Worm (Caenorhabditis elegans) whole organism, late embryonic: ENCODE data around the gene F37A4.5.

ENCODE experiments used
- C08G9.2 ChIP-seq: sonication (generic microtip); optimal IDR thresholded peaks from 2 replicates; lab custom pipeline; 2016; ENCODE audit warnings: mild to moderate bottlenecking, missing genetic modification characterization, moderate library complexity, missing compliant biosample characterization
- F13H6.1 ChIP-seq: sonication (generic microtip); optimal IDR thresholded peaks from 2 replicates; lab custom pipeline; 2016; ENCODE audit warnings: missing genetic modification characterization, missing compliant biosample characterization
- K09A11.1 ChIP-seq: sonication (generic microtip); optimal IDR thresholded peaks from 2 replicates; lab custom pipeline; 2017; ENCODE audit warnings: antibody characterized with exemption, mild to moderate bottlenecking, missing genetic modification characterization, missing compliant biosample characterization; ENCODE audit not compliant: insufficient read depth
- ceh-14 ChIP-seq: sonication (generic microtip); optimal IDR thresholded peaks from 2 replicates; lab custom pipeline; 2016; ENCODE audit warnings: missing genotype, missing genetic modification characterization, missing compliant biosample characterization
- ceh-30 ChIP-seq: fragments of 150-350 bp; optimal IDR thresholded peaks from 2 replicates; lab custom pipeline; 2014; ENCODE audit warnings: missing biosample characterization, missing genetic modification characterization
- ceh-45 ChIP-seq: fragments of 200-800 bp; sonication (Bioruptor generic); IDR thresholded peaks from 2 replicates; pipeline ENCODE4 v1.3.6; 2022; ENCODE audit warnings: missing genetic modification reagents, missing genetic modification characterization, missing compliant biosample characterization
- dve-1 ChIP-seq: sonication (generic microtip); optimal IDR thresholded peaks from 2 replicates; lab custom pipeline; 2017; ENCODE audit warnings: antibody characterized with exemption, mild to moderate bottlenecking, missing genetic modification characterization, missing compliant biosample characterization
- elt-4 ChIP-seq: sonication (generic microtip); optimal IDR thresholded peaks from 2 replicates; lab custom pipeline; 2016; ENCODE audit warnings: missing genetic modification characterization, missing compliant biosample characterization
- ets-4 ChIP-seq: sonication (generic microtip); optimal IDR thresholded peaks from 2 replicates; lab custom pipeline; 2016; ENCODE audit warnings: missing genetic modification characterization, missing compliant biosample characterization
- eyg-1 ChIP-seq: sonication (generic microtip); optimal IDR thresholded peaks from 2 replicates; lab custom pipeline; 2016; ENCODE audit warnings: missing genotype, missing genetic modification characterization, missing compliant biosample characterization
- fax-1 ChIP-seq: sonication (generic microtip); optimal IDR thresholded peaks from 2 replicates; lab custom pipeline; 2016; ENCODE audit warnings: missing genotype, missing genetic modification characterization, missing compliant biosample characterization
- hlh-15 ChIP-seq: sonication (generic microtip); optimal IDR thresholded peaks from 2 replicates; lab custom pipeline; 2016; ENCODE audit warnings: missing genetic modification characterization, missing compliant biosample characterization
- hlh-30 ChIP-seq: sonication (generic microtip); optimal IDR thresholded peaks from 2 replicates; lab custom pipeline; 2017; ENCODE audit warnings: antibody characterized with exemption, missing genetic modification characterization, missing compliant biosample characterization; ENCODE audit not compliant: insufficient read depth
- hlh-8 ChIP-seq: sonication (generic microtip); optimal IDR thresholded peaks from 2 replicates; lab custom pipeline; 2016; ENCODE audit warnings: missing genotype, missing genetic modification characterization, missing compliant biosample characterization
- lim-6 ChIP-seq: sonication (generic microtip); optimal IDR thresholded peaks from 2 replicates; lab custom pipeline; 2016; ENCODE audit warnings: missing genetic modification characterization, missing compliant biosample characterization
- lin-11 ChIP-seq: fragments of 200-800 bp; sonication (Bioruptor generic); optimal IDR thresholded peaks from 2 replicates; lab custom pipeline; 2018; ENCODE audit warnings: mild to moderate bottlenecking, missing genetic modification characterization, missing compliant biosample characterization
- nhr-232 ChIP-seq: sonication (generic microtip); optimal IDR thresholded peaks from 2 replicates; lab custom pipeline; 2016; ENCODE audit warnings: missing genetic modification characterization, missing compliant biosample characterization
- npax-4 ChIP-seq: sonication (generic microtip); optimal IDR thresholded peaks from 2 replicates; lab custom pipeline; 2016; ENCODE audit warnings: missing genetic modification characterization, missing compliant biosample characterization
- pat-9 ChIP-seq: fragments of 200-800 bp; sonication (Bioruptor generic); optimal IDR thresholded peaks from 2 replicates; lab custom pipeline; 2018; ENCODE audit warnings: mild to moderate bottlenecking, missing genetic modification characterization, moderate library complexity, missing compliant biosample characterization
- ref-2 ChIP-seq: sonication (generic microtip); optimal IDR thresholded peaks from 2 replicates; lab custom pipeline; 2016; ENCODE audit warnings: missing genetic modification characterization, missing compliant biosample characterization
- rnt-1 ChIP-seq: sonication (generic microtip); optimal IDR thresholded peaks from 2 replicates; lab custom pipeline; 2016; ENCODE audit warnings: missing genetic modification characterization, missing compliant biosample characterization
- sox-4 ChIP-seq: sonication (generic microtip); optimal IDR thresholded peaks from 2 replicates; lab custom pipeline; 2017; ENCODE audit warnings: mild to moderate bottlenecking, missing genetic modification characterization, inconsistent platforms, missing compliant biosample characterization
- tbx-2 ChIP-seq: sonication (generic microtip); optimal IDR thresholded peaks from 2 replicates; lab custom pipeline; 2016; ENCODE audit warnings: missing genetic modification characterization, missing compliant biosample characterization
- unc-3 ChIP-seq, 2 experiments: fragments of 200-800 bp in 1 of 2; sonication (Bioruptor generic) in 1 of 2; sonication (generic microtip) in 1 of 2; conservative IDR thresholded peaks in 1 of 2; optimal IDR thresholded peaks in 1 of 2; 2 replicates each; pipeline versions ENCODE4 v1.3.6 to Lab custom; 2016 to 2022; ENCODE audit warnings: missing compliant biosample characterization in 2 of 2, missing genetic modification characterization in 2 of 2, missing genetic modification reagents in 1 of 2
- unc-42 ChIP-seq: sonication (generic microtip); optimal IDR thresholded peaks from 2 replicates; lab custom pipeline; 2016; ENCODE audit warnings: missing genotype, missing genetic modification characterization, missing compliant biosample characterization
- unc-55 ChIP-seq: sonication (generic microtip); optimal IDR thresholded peaks from 2 replicates; lab custom pipeline; 2017; ENCODE audit warnings: missing biosample characterization, missing genetic modification reagents, missing genetic modification characterization

F37A4.5 gene

ce11 chrIII:6711590-6711989 is at the start of gene F37A4.5:
TSS of gene F37A4.5 (plus strand) at chrIII:6711890.
- TF ChIP-seq fax-1 (tag; lab: Kevin White, UChicago) (no peak), lim-6 (tag; lab: Kevin White, UChicago) (no peak), ceh-45 (no peak), eyg-1 (no peak)

DNA sequence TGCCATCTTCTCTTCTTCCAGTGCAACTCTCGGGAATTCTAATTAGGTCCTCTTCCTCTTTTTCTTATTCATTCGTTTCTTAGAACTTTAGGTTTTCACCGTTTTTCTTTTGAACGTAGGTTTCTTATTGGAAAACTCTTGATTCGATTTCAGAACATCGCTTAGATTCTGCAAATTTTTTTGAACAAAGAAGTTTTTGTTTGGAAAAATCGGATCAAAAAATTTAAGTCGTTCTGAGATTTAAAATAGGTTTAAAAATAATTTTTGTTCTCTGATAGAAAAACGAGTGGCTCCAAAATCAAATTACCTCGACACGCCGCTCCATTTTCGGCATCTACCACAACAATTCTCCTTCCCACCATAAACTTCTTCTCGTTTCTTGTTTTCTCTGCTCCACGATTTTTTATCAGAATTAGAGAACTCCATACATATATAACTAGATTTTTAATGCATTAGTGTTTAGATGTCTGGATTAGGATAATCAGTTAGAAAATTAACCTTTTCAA is 40.9 kb upstream of the F37A4.5 start:
- no peak for TF ChIP-seq sox-4
- TF ChIP-seq unc-42 (tag; lab: Kevin White, UChicago): peak; percentile 62
- TF ChIP-seq ref-2 (tag; lab: Kevin White, UChicago): no peak
- no peak for TF ChIP-seq hlh-15 (tag; lab: Kevin White, UChicago)

DNA sequence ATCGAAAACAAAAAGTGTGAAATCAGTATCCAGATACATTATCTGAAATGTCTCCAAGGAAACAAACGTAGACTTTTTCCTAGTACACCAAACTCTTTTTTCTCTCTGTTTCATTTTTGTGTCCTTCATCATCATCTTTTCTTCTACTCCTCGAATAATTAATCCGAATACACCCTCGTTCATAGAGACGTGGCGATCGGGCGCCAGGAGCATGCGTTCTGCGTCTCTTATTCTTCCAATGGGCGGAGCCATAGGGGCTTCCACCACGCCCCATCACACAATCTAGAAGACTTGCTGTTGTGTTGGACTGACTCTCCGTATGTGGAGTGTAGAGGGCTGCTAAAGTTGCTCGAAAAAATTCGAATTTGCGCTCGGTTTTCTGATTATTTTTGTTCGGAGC is 36.2 kb upstream of the F37A4.5 start, which contains the start of gene rbf-1:
rbf-1 (plus strand) TSS at position 301 of the 400 bp plus-strand sequence.
- TF ChIP-seq unc-3 (GFP tag; conservative IDR thresholded peaks at IDR 0.05; lab: Robert Waterston, UW) (no peak), unc-3 (tag; optimal IDR thresholded peaks at IDR 0.05; lab: Kevin White, UChicago) (no peak), nhr-232 (tag; lab: Kevin White, UChicago) (no peak), hlh-30 (tag; lab: Kevin White, UChicago) (no peak), fax-1 (tag; lab: Kevin White, UChicago) (no peak), ets-4 (tag; lab: Kevin White, UChicago) (no peak), ceh-30 (tag; lab: Kevin White, UChicago) (no peak), tbx-2 (no peak), lin-11 (tag; lab: Kevin White, UChicago) (no peak), C08G9.2 (tag; lab: Kevin White, UChicago) (no peak), ceh-14 (tag; lab: Kevin White, UChicago) (no peak), unc-55 (no peak), dve-1 (tag; lab: Kevin White, UChicago) (no peak)

DNA sequence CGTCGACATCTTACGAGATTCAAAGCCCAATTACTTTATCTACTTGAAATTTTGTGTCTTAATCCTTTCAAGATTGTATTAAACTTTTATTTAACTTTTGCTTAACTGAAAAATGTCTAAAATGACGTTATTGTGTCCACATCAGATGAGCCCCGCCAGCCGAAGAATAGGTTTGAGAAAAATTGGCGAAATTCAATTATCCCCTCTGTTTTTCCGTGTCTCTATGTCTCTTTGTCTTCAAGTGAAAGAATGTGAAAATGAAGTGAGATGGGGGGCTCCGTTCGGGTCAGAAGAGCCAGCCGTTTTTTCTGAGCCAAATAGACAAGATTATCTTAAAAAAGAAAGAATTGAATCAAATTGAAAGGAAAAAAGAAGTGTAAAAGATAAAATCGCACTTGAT is 34.4 kb upstream of the F37A4.5 start:
- TF ChIP-seq unc-42 (tag; lab: Kevin White, UChicago) (peak; percentile 71), K09A11.1 (no peak), npax-4 (no peak)

ce11 chrIII:6679323-6679722 is 32.4 kb upstream of the F37A4.5 start:
- TF ChIP-seq ref-2 (tag; lab: Kevin White, UChicago): no peak
- TF ChIP-seq, all 69 proteins: peak for 0

DNA sequence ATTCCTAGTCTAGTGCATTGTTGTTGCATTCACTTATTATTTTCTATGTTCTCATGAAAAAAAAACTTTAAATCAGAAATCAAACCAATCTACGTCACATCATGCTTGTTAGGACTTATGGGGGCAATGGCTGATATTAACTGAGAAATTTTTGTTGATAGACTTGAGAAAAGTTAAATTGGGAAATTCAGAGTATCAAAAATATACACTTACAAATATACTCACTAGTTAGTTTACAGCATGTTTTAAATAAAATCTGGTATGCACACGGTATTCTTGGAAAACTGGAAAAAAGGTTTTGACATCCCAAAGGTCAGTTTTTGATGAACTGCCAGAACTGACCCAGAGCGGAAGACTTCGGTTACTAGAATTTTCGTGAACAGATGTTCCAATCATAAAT is 30.7 kb upstream of the F37A4.5 start:
- TF ChIP-seq ceh-14 (tag; lab: Kevin White, UChicago): no peak
- TF ChIP-seq elt-4 (tag; lab: Kevin White, UChicago): no peak
- TF ChIP-seq, all 69 proteins: peak for 0

DNA sequence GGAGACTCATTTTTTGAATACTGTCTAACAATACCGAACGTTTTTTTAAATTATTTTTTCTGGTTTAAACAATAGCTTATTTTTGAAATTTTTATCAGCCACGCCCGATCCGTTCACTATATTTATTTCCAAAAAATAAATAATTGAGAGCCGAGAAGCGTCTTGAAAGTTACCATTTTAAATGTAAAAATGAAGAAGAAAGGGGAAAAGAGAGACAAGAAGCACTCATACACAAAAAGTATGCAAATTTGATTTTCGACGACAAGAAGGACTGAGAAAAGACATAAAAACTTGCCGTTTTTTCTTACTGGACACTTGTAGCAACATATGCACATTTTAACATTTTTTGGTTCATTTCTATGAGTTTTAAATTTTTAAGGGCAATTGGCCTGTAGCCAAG is 29.9 kb upstream of the F37A4.5 start:
- no peak for TF ChIP-seq F13H6.1 (tag; lab: Kevin White, UChicago)
- TF ChIP-seq hlh-8: no peak
- peak; percentile 21 for TF ChIP-seq unc-42 (tag; lab: Kevin White, UChicago)
- no peak for TF ChIP-seq rnt-1 (tag; lab: Kevin White, UChicago)

DNA sequence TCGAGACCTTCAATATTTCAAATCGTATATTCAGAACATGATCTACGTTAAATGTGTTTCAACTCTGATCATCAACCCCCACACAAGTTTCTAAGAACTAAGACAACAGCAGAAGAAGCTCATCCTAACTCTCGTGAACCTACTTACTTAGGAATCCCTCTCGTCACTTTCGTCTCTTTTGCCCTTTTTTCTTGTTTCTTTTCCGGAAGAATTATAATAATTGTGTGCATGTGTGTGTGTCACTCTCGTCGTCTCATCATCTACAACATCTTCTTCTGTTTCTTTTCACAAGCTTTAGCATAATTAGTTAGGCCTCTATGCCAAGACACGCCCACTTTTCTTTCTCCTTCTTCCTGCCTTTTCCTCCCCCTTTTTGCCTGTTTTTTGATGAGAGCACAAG is 21.2 kb upstream of the F37A4.5 start:
- no peak for TF ChIP-seq pat-9 (tag; lab: Kevin White, UChicago)
- peak; percentile 8 for TF ChIP-seq unc-42 (tag; lab: Kevin White, UChicago)
- no peak for TF ChIP-seq lim-6 (tag; lab: Kevin White, UChicago)
